Worm (Caenorhabditis elegans) whole organism, L2 larva: ENCODE results near the gene F54F7.2.

Experiments
- egl-27 ChIP-seq: sonication (generic microtip); optimal IDR thresholded peaks from 3 replicates; lab custom pipeline; 2017; ENCODE audit warnings: missing biosample characterization, missing genetic modification reagents, missing genetic modification characterization
- nhr-23 ChIP-seq: fragments of 150-350 bp; optimal IDR thresholded peaks from 2 replicates; lab custom pipeline; 2014; ENCODE audit warnings: missing biosample characterization, missing genetic modification reagents, missing genetic modification characterization
- nhr-237 ChIP-seq: fragments of 150-350 bp; optimal IDR thresholded peaks from 2 replicates; lab custom pipeline; 2014; ENCODE audit warnings: missing biosample characterization, missing genetic modification characterization
- skn-1 ChIP-seq: sonication (generic microtip); optimal IDR thresholded peaks from 2 replicates; lab custom pipeline; 2017; ENCODE audit warnings: missing biosample characterization, missing genetic modification characterization
- snpc-4 ChIP-seq: fragments of 150-350 bp; optimal IDR thresholded peaks from 2 replicates; lab custom pipeline; 2014; ENCODE audit warnings: missing biosample characterization, missing genetic modification characterization

The F54F7.2 gene

DNA sequence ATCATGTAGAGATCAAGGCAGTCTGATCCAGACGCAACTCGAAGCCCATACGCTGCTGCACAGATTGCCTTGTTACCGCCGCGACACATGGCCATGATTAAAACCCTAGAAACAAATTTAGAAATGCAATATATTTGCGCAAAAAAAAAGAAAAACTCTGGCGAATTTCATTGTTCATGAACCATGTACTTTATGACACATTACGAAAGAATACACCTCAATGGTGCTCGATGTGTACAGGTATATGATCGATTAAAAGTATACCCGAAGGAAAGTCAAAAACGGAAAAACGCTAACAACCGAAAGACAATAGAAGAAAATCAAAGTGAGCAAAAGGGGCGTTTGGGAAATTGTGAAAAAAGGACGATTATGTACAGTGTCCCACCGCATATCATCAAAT, 48.9 kb downstream of the F54F7.2 start, which contains the start of gene Y62H9A.8:
Gene Y62H9A.8 (minus strand): TSS at position 101 of the 400 bp plus-strand sequence.
- no peak for TF ChIP-seq nhr-23 (tag; lab: Kevin White, UChicago)
- TF ChIP-seq nhr-237 (tag; lab: Kevin White, UChicago) = no peak
- TF ChIP-seq snpc-4 (tag; lab: Kevin White, UChicago) = no peak
- TF ChIP-seq skn-1 (tag; lab: Kevin White, UChicago) = no peak
- no peak for TF ChIP-seq egl-27 (tag; lab: Kevin White, UChicago)
